Worm (Caenorhabditis elegans) whole organism, young adult: ENCODE data around the gene parp-2.

ENCODE experiments used
- B0336.3 ChIP-seq: fragments of 200-800 bp; sonication (Bioruptor generic); IDR thresholded peaks from 2 replicates; pipeline ENCODE4 v1.3.6; 2022; ENCODE audit warnings: missing genetic modification characterization, missing compliant biosample characterization
- D2030.7 ChIP-seq: fragments of 200-800 bp; sonication (Bioruptor generic); IDR thresholded peaks from 2 replicates; pipeline ENCODE4 v1.3.6; 2022; ENCODE audit warnings: missing genetic modification reagents, missing genetic modification characterization, missing compliant biosample characterization
- F33H1.4 ChIP-seq: fragments of 200-800 bp; sonication (Bioruptor generic); IDR thresholded peaks from 2 replicates; pipeline ENCODE4 v1.3.6; 2022; ENCODE audit warnings: missing genetic modification reagents, missing genetic modification characterization, missing compliant biosample characterization
- F39B2.1 ChIP-seq: fragments of 200-800 bp; sonication (Bioruptor generic); IDR thresholded peaks from 2 replicates; pipeline ENCODE4 v1.3.6; 2022; ENCODE audit warnings: missing genetic modification reagents, missing genetic modification characterization, missing compliant biosample characterization
- Y56A3A.18 ChIP-seq: fragments of 200-800 bp; sonication (Bioruptor generic); IDR thresholded peaks from 2 replicates; pipeline ENCODE4 v1.3.6; 2022; ENCODE audit warnings: missing genetic modification reagents, missing genetic modification characterization, missing compliant biosample characterization
- ZK185.1 ChIP-seq: sonication (generic microtip); optimal IDR thresholded peaks from 2 replicates; lab custom pipeline; 2016; ENCODE audit warnings: mild to moderate bottlenecking, missing genetic modification characterization, missing compliant biosample characterization; ENCODE audit not compliant: poor library complexity, severe bottlenecking
- ama-1 ChIP-seq, 3 experiments: fragments of 150-350 bp in 1 of 3; sonication (generic microtip) in 2 of 3; optimal IDR thresholded peaks; 2 replicates each; lab custom pipeline; 2014 to 2018; ENCODE audit warnings: missing biosample characterization in 2 of 3, missing genetic modification characterization in 2 of 3, missing genetic modification reagents in 2 of 3
- aptf-3 ChIP-seq: fragments of 200-800 bp; sonication (Bioruptor generic); IDR thresholded peaks from 2 replicates; pipeline ENCODE4 v1.3.6; 2022; ENCODE audit warnings: missing genetic modification characterization, missing compliant biosample characterization
- attf-6 ChIP-seq: fragments of 200-800 bp; sonication (Bioruptor generic); IDR thresholded peaks from 2 replicates; pipeline ENCODE4 v1.3.6; 2022; ENCODE audit warnings: missing genetic modification reagents, missing genetic modification characterization, missing compliant biosample characterization
- bed-2 ChIP-seq: fragments of 200-800 bp; sonication (Bioruptor generic); IDR thresholded peaks from 2 replicates; pipeline ENCODE4 v1.3.6; 2022; ENCODE audit warnings: missing genetic modification reagents, missing genetic modification characterization, missing compliant biosample characterization
- dox-1 ChIP-seq: fragments of 200-800 bp; sonication (Bioruptor generic); IDR thresholded peaks from 2 replicates; pipeline ENCODE4 v1.3.6; 2022; ENCODE audit warnings: missing genetic modification reagents, missing genetic modification characterization, missing compliant biosample characterization
- egl-18 ChIP-seq: fragments of 200-800 bp; sonication (Bioruptor generic); IDR thresholded peaks from 2 replicates; pipeline ENCODE4 v1.3.6; 2022; ENCODE audit warnings: missing genetic modification reagents, missing genetic modification characterization, missing compliant biosample characterization
- egrh-3 ChIP-seq: fragments of 200-800 bp; sonication (Bioruptor generic); IDR thresholded peaks from 2 replicates; pipeline ENCODE4 v1.3.6; 2022; ENCODE audit warnings: missing genetic modification reagents, missing genetic modification characterization, missing compliant biosample characterization
- ekl-4 ChIP-seq: fragments of 200-800 bp; sonication (Bioruptor generic); IDR thresholded peaks from 2 replicates; pipeline ENCODE4 v1.3.6; 2022; ENCODE audit warnings: missing genetic modification reagents, missing genetic modification characterization, missing compliant biosample characterization
- fkh-3 ChIP-seq: sonication (generic microtip); optimal IDR thresholded peaks from 2 replicates; lab custom pipeline; 2016; ENCODE audit warnings: mild to moderate bottlenecking, missing genetic modification characterization, missing compliant biosample characterization
- him-1 ChIP-seq: sonication (generic microtip); optimal IDR thresholded peaks from 2 replicates; lab custom pipeline; 2016; ENCODE audit warnings: missing genotype, missing genetic modification reagents, missing genetic modification characterization, missing compliant biosample characterization
- hsf-1 ChIP-seq: fragments of 200-800 bp; sonication (Bioruptor generic); IDR thresholded peaks from 2 replicates; pipeline ENCODE4 v1.3.6; 2022; ENCODE audit warnings: missing genetic modification reagents, missing genetic modification characterization, missing compliant biosample characterization
- let-607 ChIP-seq, 2 experiments: fragments of 200-800 bp in 1 of 2; sonication (Bioruptor generic) in 1 of 2; sonication (generic microtip) in 1 of 2; optimal IDR thresholded peaks; 2 replicates each; lab custom pipeline; 2016 to 2018; ENCODE audit warnings: mild to moderate bottlenecking in 2 of 2, missing compliant biosample characterization in 2 of 2, missing genetic modification characterization in 2 of 2, moderate library complexity in 2 of 2, missing genotype in 1 of 2
- lin-35 ChIP-seq, 3 experiments: fragments of 150-350 bp in 2 of 3; sonication (generic microtip) in 1 of 3; optimal IDR thresholded peaks; 2 replicates each; lab custom pipeline; 2014 to 2018; ENCODE audit warnings: missing biosample characterization in 3 of 3, missing genetic modification characterization in 3 of 3, missing genetic modification reagents in 3 of 3
- lin-40 ChIP-seq: sonication (generic microtip); optimal IDR thresholded peaks from 2 replicates; lab custom pipeline; 2016; ENCODE audit warnings: missing genetic modification characterization, mild to moderate bottlenecking, missing compliant biosample characterization, missing genotype, missing genetic modification reagents
- madf-3 ChIP-seq: fragments of 200-800 bp; sonication (Bioruptor generic); IDR thresholded peaks from 2 replicates; pipeline ENCODE4 v1.3.6; 2022; ENCODE audit warnings: missing genetic modification reagents, missing genetic modification characterization, missing compliant biosample characterization
- madf-6 ChIP-seq: fragments of 200-800 bp; sonication (Bioruptor generic); IDR thresholded peaks from 2 replicates; pipeline ENCODE4 v1.3.6; 2022; ENCODE audit warnings: missing genetic modification reagents, missing genetic modification characterization, missing compliant biosample characterization
- nfyb-1 ChIP-seq: fragments of 200-800 bp; sonication (Bioruptor generic); IDR thresholded peaks from 2 replicates; pipeline ENCODE4 v1.3.6; 2022; ENCODE audit warnings: missing genetic modification reagents, missing genetic modification characterization, missing compliant biosample characterization
- nhr-120 ChIP-seq: fragments of 200-800 bp; sonication (Bioruptor generic); IDR thresholded peaks from 2 replicates; pipeline ENCODE4 v1.3.6; 2022; ENCODE audit warnings: missing genetic modification characterization, missing compliant biosample characterization
- nhr-90 ChIP-seq: sonication (generic microtip); optimal IDR thresholded peaks from 2 replicates; lab custom pipeline; 2016; ENCODE audit warnings: missing genotype, mild to moderate bottlenecking, missing genetic modification characterization, missing compliant biosample characterization
- pbrm-1 ChIP-seq: fragments of 200-800 bp; sonication (Bioruptor generic); IDR thresholded peaks from 2 replicates; pipeline ENCODE4 v1.3.6; 2022; ENCODE audit warnings: missing genetic modification reagents, missing genetic modification characterization, missing compliant biosample characterization
- rcor-1 ChIP-seq: fragments of 200-800 bp; sonication (Bioruptor generic); IDR thresholded peaks from 2 replicates; pipeline ENCODE4 v1.3.6; 2022; ENCODE audit warnings: missing genetic modification reagents, missing genetic modification characterization, missing compliant biosample characterization
- snpc-1.3 ChIP-seq: sonication (generic microtip); optimal IDR thresholded peaks from 2 replicates; lab custom pipeline; 2017; ENCODE audit warnings: missing genetic modification characterization, mild to moderate bottlenecking, missing compliant biosample characterization, antibody characterized with exemption, moderate library complexity, missing genotype, missing genetic modification reagents; ENCODE audit not compliant: insufficient read depth
- zfh-2 ChIP-seq: fragments of 200-800 bp; sonication (Bioruptor generic); conservative IDR thresholded peaks from 2 replicates; pipeline ENCODE4 v1.3.6; 2022; ENCODE audit warnings: missing genetic modification reagents, missing genetic modification characterization, missing compliant biosample characterization
- ztf-3 ChIP-seq: fragments of 200-800 bp; sonication (Bioruptor generic); optimal IDR thresholded peaks from 2 replicates; lab custom pipeline; 2018; ENCODE audit warnings: mild to moderate bottlenecking, missing genetic modification characterization, missing compliant biosample characterization

Gene parp-2

DNA sequence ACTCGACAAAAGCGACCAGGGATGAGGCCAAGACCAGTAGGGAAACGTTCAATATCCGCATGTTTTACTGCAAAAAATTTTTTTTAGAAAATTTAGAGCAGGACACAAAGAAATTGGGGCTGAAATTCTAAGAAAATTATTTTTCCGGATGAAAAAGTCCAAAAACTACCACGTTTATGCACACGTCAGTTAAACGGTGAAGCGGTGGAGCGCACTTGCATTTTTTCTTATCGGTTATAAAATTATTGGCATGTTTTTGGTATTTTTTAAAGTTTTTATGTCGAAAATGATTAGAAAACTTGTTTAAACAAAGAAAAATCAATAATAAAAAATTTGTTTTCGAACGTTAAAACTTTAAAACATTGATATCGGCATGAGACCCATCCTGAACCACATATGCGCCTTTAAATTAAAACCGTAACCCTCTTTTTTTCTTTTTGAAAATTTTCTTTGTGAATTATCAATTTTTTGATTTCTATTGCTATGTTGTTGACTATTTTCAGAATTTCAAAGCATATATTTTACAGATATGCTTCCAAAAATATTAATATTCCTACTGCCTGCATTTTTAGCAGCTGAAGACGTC is 31.4 kb downstream of the parp-2 start, which contains the start of the genes dnj-20 and ZK1307.8 (continued):
- peak; percentile 57 for TF ChIP-seq snpc-1.3 (tag; lab: Kevin White, UChicago)
- TF ChIP-seq zfh-2 (GFP tag; lab: Robert Waterston, UW) = no peak
- TF ChIP-seq pbrm-1 (GFP tag; lab: Robert Waterston, UW) = no peak

DNA sequence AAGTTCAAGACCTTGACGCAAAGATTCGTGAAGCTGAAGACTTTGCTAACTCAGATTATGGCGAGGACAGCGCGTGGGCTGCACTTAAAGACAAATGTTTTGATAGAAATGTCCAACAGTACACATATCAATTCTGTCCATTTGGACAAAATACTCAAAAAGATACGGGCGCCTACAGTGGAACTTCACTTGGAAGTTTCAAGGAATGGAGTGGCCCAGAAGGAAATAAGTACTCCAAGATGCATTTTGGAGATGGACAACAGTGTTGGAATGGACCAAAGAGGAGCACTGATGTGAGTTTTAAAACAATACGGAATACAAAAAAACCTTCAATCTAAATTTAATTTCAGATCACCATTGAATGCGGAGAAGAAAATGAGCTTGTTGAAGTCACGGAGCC is 33.1 kb downstream of the parp-2 start:
- TF ChIP-seq Y56A3A.18 (GFP tag; lab: Robert Waterston, UW) (no peak), nhr-90 (tag; lab: Kevin White, UChicago) (no peak), ztf-3 (GFP tag; lab: Kevin White, UChicago) (no peak), let-607 (tag; optimal IDR thresholded peaks at IDR 0.05; lab: Kevin White, UChicago) (no peak), attf-6 (GFP tag; lab: Robert Waterston, UW) (no peak), nhr-120 (GFP tag; lab: Robert Waterston, UW) (no peak), nfyb-1 (GFP tag; lab: Robert Waterston, UW) (no peak), B0336.3 (GFP tag; lab: Robert Waterston, UW) (no peak), bed-2 (no peak), egl-18 (no peak), dox-1 (GFP tag; lab: Robert Waterston, UW) (no peak)

DNA sequence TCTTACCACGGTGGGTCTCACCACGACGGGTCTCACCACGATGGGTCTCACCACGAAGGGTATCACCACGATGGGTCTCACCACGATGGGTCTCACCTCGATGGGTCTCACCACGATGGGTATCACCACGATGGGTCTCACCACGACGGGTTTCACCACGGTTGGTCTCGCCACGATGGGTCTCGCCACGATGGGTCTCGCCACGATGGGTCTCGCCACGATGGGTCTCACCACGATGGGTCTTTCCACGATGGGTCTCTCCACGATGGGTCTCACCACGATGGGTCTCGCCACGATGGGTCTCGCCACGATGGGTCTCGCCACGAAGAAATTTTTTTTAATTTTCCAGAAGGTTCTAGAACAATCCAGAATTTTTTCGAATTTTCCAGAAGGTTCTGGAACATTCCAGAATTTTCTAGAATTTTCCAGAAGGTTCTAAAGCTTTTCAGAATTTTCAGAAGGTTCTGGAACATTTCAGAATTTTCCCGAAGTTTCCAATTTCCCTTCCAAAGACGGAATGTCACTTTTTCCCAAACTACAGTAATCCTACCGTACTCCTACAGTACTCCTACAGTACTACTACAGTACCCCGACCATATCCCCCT is 41.2 kb downstream of the parp-2 start:
- TF ChIP-seq dox-1 (GFP tag; lab: Robert Waterston, UW) (peak; percentile 33; the same call in 1 of the 2 replicates), aptf-3 (GFP tag; lab: Robert Waterston, UW) (0 out of 2 replicates have a peak, but pooled peaks have one; percentile 22), madf-3 (GFP tag; lab: Robert Waterston, UW) (peak; percentile 70; the same call in 1 of the 2 replicates), madf-6 (peak; percentile 28), D2030.7 (peak; percentile 21; the same call in 1 of the 2 replicates), F33H1.4 (GFP tag; lab: Robert Waterston, UW) (peak; percentile 60), egrh-3 (peak; percentile 14; the same call in 1 of the 2 replicates), hsf-1 (peak; percentile 95)

DNA sequence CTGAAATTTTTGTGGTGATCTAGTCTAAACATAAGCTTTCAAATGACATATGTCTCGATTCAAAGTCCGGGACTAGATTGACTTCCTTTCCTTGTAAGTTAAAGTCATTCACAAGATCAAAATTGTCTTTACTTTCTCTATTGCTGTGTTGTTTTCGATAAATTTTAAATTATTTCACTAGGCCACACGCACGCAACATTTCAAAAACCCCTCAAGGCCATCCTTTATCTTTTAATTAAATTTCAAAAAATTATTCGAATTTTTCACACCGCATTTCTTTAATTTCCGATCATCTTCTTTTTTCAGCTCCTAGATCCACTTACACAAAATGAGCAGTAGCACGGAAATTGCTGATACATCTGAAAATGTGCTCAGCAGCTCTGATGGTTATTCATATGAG is 43.5 kb downstream of the parp-2 start, which contains the start of gene ZK1307.7:
Gene ZK1307.7, plus strand, starts transcription at position 301 of the 400 bp plus-strand sequence.
- no peak for TF ChIP-seq ekl-4
- TF ChIP-seq D2030.7 = no peak
- TF ChIP-seq F39B2.1 (GFP tag; lab: Robert Waterston, UW) = no peak
- TF ChIP-seq him-1 (tag; lab: Kevin White, UChicago) = no peak
- TF ChIP-seq lin-40 (tag; lab: Kevin White, UChicago) = no peak
- no peak for TF ChIP-seq ama-1 (optimal IDR thresholded peaks at IDR 0.05; lab: Kevin White, UChicago)
- TF ChIP-seq ama-1 (GFP tag; optimal IDR thresholded peaks at IDR 0.05; lab: Kevin White, UChicago) = no peak
- TF ChIP-seq lin-35 (GFP tag; optimal IDR thresholded peaks at IDR 0.05; lab: Kevin White, UChicago) = no peak
- no peak for TF ChIP-seq ZK185.1 (tag; lab: Kevin White, UChicago)
- no peak for TF ChIP-seq fkh-3 (tag; lab: Kevin White, UChicago)
- TF ChIP-seq rcor-1 (GFP tag; lab: Robert Waterston, UW) = no peak
- TF ChIP-seq, all 124 proteins: peak for 0
